Fruit fly (Drosophila melanogaster): ENCODE results near the gene Fatp1.

DNA sequence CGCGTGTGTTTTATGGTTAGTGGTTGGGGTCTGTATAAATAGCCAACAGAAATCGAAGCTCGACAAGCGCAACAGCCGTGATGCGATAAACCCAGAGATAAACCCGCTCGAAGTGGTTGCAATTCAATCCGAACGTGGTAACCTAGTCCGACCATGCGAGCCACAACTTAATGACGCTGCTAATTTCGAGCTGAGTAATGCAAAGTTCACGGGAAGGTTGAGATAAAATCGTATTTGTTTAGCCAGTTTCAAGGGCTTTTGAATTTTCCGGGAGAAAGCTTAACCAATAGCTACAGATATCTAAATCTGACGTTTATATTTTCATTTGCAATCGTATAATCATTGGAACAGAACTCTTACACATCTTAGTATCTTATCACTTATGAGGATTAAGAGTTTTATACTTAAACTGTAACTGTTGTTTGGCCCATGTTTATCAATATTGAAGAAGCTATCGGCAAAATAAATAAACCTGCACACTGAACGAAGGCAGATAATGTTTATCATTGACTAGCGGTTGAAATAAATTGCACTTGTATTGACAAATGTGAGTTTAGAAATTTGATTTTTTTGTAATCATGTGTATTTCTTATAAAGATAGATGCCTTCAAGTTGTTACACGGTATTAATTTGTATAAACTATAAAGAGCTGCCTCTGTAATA is 3.0 kb downstream of the Fatp1 start:
- TF ChIP-seq psq (optimal IDR thresholded peaks at IDR 0.05) (no peak), insv (optimal IDR thresholded peaks at IDR 0.05) (no peak), Myc (optimal IDR thresholded peaks at IDR 0.05) (no peak), ttk (optimal IDR thresholded peaks at IDR 0.05) (no peak)
